Worm (Caenorhabditis elegans) whole organism, L4 larva: ENCODE data around the gene R160.13.

ENCODE experiments used
- D1046.2 ChIP-seq: fragments of 200-800 bp; sonication (Bioruptor generic); IDR thresholded peaks from 2 replicates; pipeline ENCODE4 v1.3.6; 2022; ENCODE audit warnings: missing genetic modification characterization, missing compliant biosample characterization
- F10B5.3 ChIP-seq: sonication (generic microtip); optimal IDR thresholded peaks from 2 replicates; lab custom pipeline; 2016; ENCODE audit warnings: mild to moderate bottlenecking, missing genetic modification characterization, missing compliant biosample characterization
- F26F4.8 ChIP-seq: fragments of 200-800 bp; sonication (Bioruptor generic); conservative IDR thresholded peaks from 2 replicates; pipeline ENCODE4 v1.3.6; 2022; ENCODE audit warnings: missing genetic modification characterization, missing compliant biosample characterization
- F49E8.2 ChIP-seq: sonication (generic microtip); optimal IDR thresholded peaks from 2 replicates; lab custom pipeline; 2016; ENCODE audit warnings: missing compliant biosample characterization, mild to moderate bottlenecking, missing genetic modification characterization, borderline replicate concordance
- R02D3.7 ChIP-seq: fragments of 150-350 bp; sonication (generic microtip); optimal IDR thresholded peaks from 3 replicates; lab custom pipeline; 2014; ENCODE audit warnings: missing biosample characterization, missing genetic modification characterization
- Y105C5A.15 ChIP-seq: fragments of 200-800 bp; sonication (Bioruptor generic); IDR thresholded peaks from 2 replicates; pipeline ENCODE4 v1.3.6; 2022; ENCODE audit warnings: missing genetic modification characterization, missing compliant biosample characterization
- Y48G9A.11 ChIP-seq: fragments of 200-800 bp; sonication (Bioruptor generic); IDR thresholded peaks from 2 replicates; pipeline ENCODE4 v1.3.6; 2022; ENCODE audit warnings: missing genetic modification reagents, missing genetic modification characterization, missing compliant biosample characterization
- Y75B8A.6 ChIP-seq: fragments of 200-800 bp; sonication (Bioruptor generic); IDR thresholded peaks from 2 replicates; pipeline ENCODE4 v1.3.6; 2022; ENCODE audit warnings: missing genetic modification reagents, missing genetic modification characterization, missing compliant biosample characterization
- arid-1 ChIP-seq: fragments of 200-800 bp; sonication (Bioruptor generic); conservative IDR thresholded peaks from 2 replicates; pipeline ENCODE4 v1.3.6; 2022; ENCODE audit warnings: missing genetic modification reagents, missing genetic modification characterization, missing compliant biosample characterization
- ceh-20 ChIP-seq: fragments of 200-800 bp; sonication (Bioruptor generic); IDR thresholded peaks from 2 replicates; pipeline ENCODE4 v1.3.6; 2022; ENCODE audit warnings: missing genetic modification reagents, missing genetic modification characterization, missing compliant biosample characterization
- ceh-28 ChIP-seq: fragments of 150-350 bp; optimal IDR thresholded peaks from 2 replicates; lab custom pipeline; 2014; ENCODE audit warnings: missing biosample characterization, missing genetic modification reagents, missing genetic modification characterization
- ceh-32 ChIP-seq: sonication (generic microtip); optimal IDR thresholded peaks from 2 replicates; lab custom pipeline; 2016; ENCODE audit warnings: mild to moderate bottlenecking, missing genetic modification characterization, missing compliant biosample characterization; ENCODE audit not compliant: poor library complexity
- ceh-62 ChIP-seq: sonication (generic microtip); optimal IDR thresholded peaks from 2 replicates; lab custom pipeline; 2017; ENCODE audit warnings: missing biosample characterization, missing genetic modification characterization
- daf-16 ChIP-seq, 3 experiments: sonication (generic microtip); optimal IDR thresholded peaks; 2 replicates each; lab custom pipeline; 2016 to 2017; ENCODE audit warnings: missing genetic modification characterization in 3 of 3, missing genetic modification reagents in 3 of 3, mild to moderate bottlenecking in 2 of 3, missing compliant biosample characterization in 2 of 3, missing biosample characterization in 1 of 3, moderate library complexity in 1 of 3
- daf-19 ChIP-seq: fragments of 200-800 bp; sonication (Bioruptor generic); conservative IDR thresholded peaks from 2 replicates; pipeline ENCODE4 v1.3.6; 2022; ENCODE audit warnings: missing genetic modification characterization, missing compliant biosample characterization
- dmd-9 ChIP-seq: fragments of 200-800 bp; sonication (Bioruptor generic); IDR thresholded peaks from 2 replicates; pipeline ENCODE4 v1.3.6; 2022; ENCODE audit warnings: missing genetic modification reagents, missing genetic modification characterization, missing compliant biosample characterization
- dpl-1 ChIP-seq: fragments of 150-350 bp; optimal IDR thresholded peaks from 2 replicates; lab custom pipeline; 2014; ENCODE audit warnings: missing biosample characterization, missing genetic modification reagents, missing genetic modification characterization
- duxl-1 ChIP-seq: sonication (generic microtip); optimal IDR thresholded peaks from 2 replicates; lab custom pipeline; 2016; ENCODE audit warnings: mild to moderate bottlenecking, missing genetic modification characterization, moderate library complexity, missing compliant biosample characterization; ENCODE audit not compliant: poor library complexity
- egl-27 ChIP-seq: sonication (generic microtip); optimal IDR thresholded peaks from 3 replicates; lab custom pipeline; 2017; ENCODE audit warnings: missing biosample characterization, missing genetic modification reagents, missing genetic modification characterization
- egl-43 ChIP-seq: fragments of 200-800 bp; sonication (Bioruptor generic); IDR thresholded peaks from 2 replicates; pipeline ENCODE4 v1.3.6; 2022; ENCODE audit warnings: missing genetic modification reagents, missing genetic modification characterization, missing compliant biosample characterization
- fkh-10 ChIP-seq: fragments of 150-350 bp; optimal IDR thresholded peaks from 2 replicates; lab custom pipeline; 2014; ENCODE audit warnings: missing biosample characterization, missing genetic modification reagents, missing genetic modification characterization
- hif-1 ChIP-seq, 2 experiments: sonication (generic microtip); optimal IDR thresholded peaks; 2 replicates each; lab custom pipeline; 2016 to 2017; ENCODE audit warnings: missing compliant biosample characterization in 2 of 2, missing genetic modification characterization in 2 of 2, missing genetic modification reagents in 2 of 2, missing genotype in 2 of 2, mild to moderate bottlenecking in 1 of 2
- hlh-11 ChIP-seq: fragments of 200-800 bp; sonication (Bioruptor generic); optimal IDR thresholded peaks from 2 replicates; lab custom pipeline; 2018; ENCODE audit warnings: mild to moderate bottlenecking, missing genetic modification characterization, missing compliant biosample characterization
- lim-7 ChIP-seq: fragments of 200-800 bp; sonication (Bioruptor generic); IDR thresholded peaks from 2 replicates; pipeline ENCODE4 v1.3.6; 2022; ENCODE audit warnings: missing genetic modification characterization, missing compliant biosample characterization
- lin-1 ChIP-seq: fragments of 200-800 bp; sonication (Bioruptor generic); IDR thresholded peaks from 2 replicates; pipeline ENCODE4 v1.3.6; 2022; ENCODE audit warnings: missing genetic modification reagents, missing genetic modification characterization, missing compliant biosample characterization
- lin-13 ChIP-seq: fragments of 150-350 bp; optimal IDR thresholded peaks from 2 replicates; lab custom pipeline; 2014; ENCODE audit warnings: missing biosample characterization, missing genetic modification reagents, missing genetic modification characterization
- lin-29 ChIP-seq: fragments of 200-800 bp; sonication (Bioruptor generic); IDR thresholded peaks from 2 replicates; pipeline ENCODE4 v1.3.6; 2022; ENCODE audit warnings: missing genetic modification reagents, missing genetic modification characterization, missing compliant biosample characterization
- lin-38 ChIP-seq: fragments of 200-800 bp; sonication (Bioruptor generic); IDR thresholded peaks from 2 replicates; pipeline ENCODE4 v1.3.6; 2022; ENCODE audit warnings: missing genetic modification reagents, missing genetic modification characterization, missing compliant biosample characterization
- lin-39 ChIP-seq: fragments of 150-350 bp; optimal IDR thresholded peaks from 2 replicates; lab custom pipeline; 2014; ENCODE audit warnings: missing biosample characterization, missing genetic modification reagents, missing genetic modification characterization
- lsy-2 ChIP-seq, 2 experiments: fragments of 150-350 bp in 1 of 2; sonication (generic microtip) in 1 of 2; optimal IDR thresholded peaks; 2 replicates each; lab custom pipeline; 2014 to 2017; ENCODE audit warnings: missing biosample characterization in 2 of 2, missing genetic modification characterization in 2 of 2
- madf-9 ChIP-seq: fragments of 200-800 bp; sonication (Bioruptor generic); conservative IDR thresholded peaks from 2 replicates; pipeline ENCODE4 v1.3.6; 2022; ENCODE audit warnings: missing genetic modification reagents, missing genetic modification characterization, missing compliant biosample characterization
- mdl-1 ChIP-seq, 2 experiments: fragments of 150-350 bp in 1 of 2; sonication (generic microtip) in 1 of 2; optimal IDR thresholded peaks; 2 replicates each; lab custom pipeline; 2014 to 2017; ENCODE audit warnings: missing biosample characterization in 2 of 2, missing genetic modification characterization in 2 of 2
- nhr-10 ChIP-seq: fragments of 150-350 bp; optimal IDR thresholded peaks from 2 replicates; lab custom pipeline; 2014; ENCODE audit warnings: missing biosample characterization, missing genetic modification characterization
- nhr-237 ChIP-seq: sonication (generic microtip); optimal IDR thresholded peaks from 2 replicates; lab custom pipeline; 2017; ENCODE audit warnings: missing biosample characterization, missing genetic modification characterization
- nhr-25 ChIP-seq: sonication (generic microtip); optimal IDR thresholded peaks from 2 replicates; lab custom pipeline; 2017; ENCODE audit warnings: missing genetic modification characterization, mild to moderate bottlenecking, missing compliant biosample characterization, antibody characterized with exemption, moderate library complexity, borderline replicate concordance; ENCODE audit not compliant: insufficient read depth
- nhr-48 ChIP-seq: sonication (generic microtip); optimal IDR thresholded peaks from 2 replicates; lab custom pipeline; 2016; ENCODE audit warnings: mild to moderate bottlenecking, missing genetic modification characterization, missing compliant biosample characterization
- pqm-1 ChIP-seq: sonication (generic microtip); optimal IDR thresholded peaks from 2 replicates; lab custom pipeline; 2017; ENCODE audit warnings: missing biosample characterization, missing genetic modification characterization
- rbr-2 ChIP-seq: sonication (generic microtip); optimal IDR thresholded peaks from 2 replicates; lab custom pipeline; 2016; ENCODE audit warnings: missing genotype, missing genetic modification characterization, missing compliant biosample characterization
- set-16 ChIP-seq: fragments of 200-800 bp; sonication (Bioruptor generic); IDR thresholded peaks from 2 replicates; pipeline ENCODE4 v1.3.6; 2022; ENCODE audit warnings: missing genetic modification reagents, missing genetic modification characterization, missing compliant biosample characterization
- skn-1 ChIP-seq: fragments of 150-350 bp; optimal IDR thresholded peaks from 2 replicates; lab custom pipeline; 2014; ENCODE audit warnings: missing biosample characterization, missing genetic modification characterization
- snpc-4 ChIP-seq: fragments of 150-350 bp; optimal IDR thresholded peaks from 2 replicates; lab custom pipeline; 2014; ENCODE audit warnings: missing biosample characterization, missing genetic modification characterization
- spr-3 ChIP-seq: fragments of 200-800 bp; sonication (Bioruptor generic); optimal IDR thresholded peaks from 2 replicates; lab custom pipeline; 2018; ENCODE audit warnings: mild to moderate bottlenecking, missing genetic modification characterization, missing compliant biosample characterization
- tra-1 ChIP-seq: fragments of 200-800 bp; sonication (Bioruptor generic); IDR thresholded peaks from 2 replicates; pipeline ENCODE4 v1.3.6; 2022; ENCODE audit warnings: missing genetic modification reagents, missing genetic modification characterization, missing compliant biosample characterization
- unc-130 ChIP-seq: sonication (generic microtip); optimal IDR thresholded peaks from 2 replicates; lab custom pipeline; 2016; ENCODE audit warnings: missing genetic modification reagents, missing genetic modification characterization, missing compliant biosample characterization
- vab-7 ChIP-seq: fragments of 200-800 bp; sonication (Bioruptor generic); IDR thresholded peaks from 2 replicates; pipeline ENCODE4 v1.3.6; 2022; ENCODE audit warnings: missing genetic modification reagents, missing genetic modification characterization, missing compliant biosample characterization
- zag-1 ChIP-seq: fragments of 150-350 bp; optimal IDR thresholded peaks from 2 replicates; lab custom pipeline; 2014; ENCODE audit warnings: missing biosample characterization, missing genetic modification characterization
- zfp-2 ChIP-seq: sonication (generic microtip); optimal IDR thresholded peaks from 2 replicates; lab custom pipeline; 2016; ENCODE audit warnings: mild to moderate bottlenecking, missing genetic modification characterization, missing compliant biosample characterization
- zfp-3 ChIP-seq: fragments of 200-800 bp; sonication (Bioruptor generic); conservative IDR thresholded peaks from 2 replicates; pipeline ENCODE4 v1.3.6; 2022; ENCODE audit warnings: missing genetic modification reagents, missing genetic modification characterization, missing compliant biosample characterization

Gene R160.13

DNA sequence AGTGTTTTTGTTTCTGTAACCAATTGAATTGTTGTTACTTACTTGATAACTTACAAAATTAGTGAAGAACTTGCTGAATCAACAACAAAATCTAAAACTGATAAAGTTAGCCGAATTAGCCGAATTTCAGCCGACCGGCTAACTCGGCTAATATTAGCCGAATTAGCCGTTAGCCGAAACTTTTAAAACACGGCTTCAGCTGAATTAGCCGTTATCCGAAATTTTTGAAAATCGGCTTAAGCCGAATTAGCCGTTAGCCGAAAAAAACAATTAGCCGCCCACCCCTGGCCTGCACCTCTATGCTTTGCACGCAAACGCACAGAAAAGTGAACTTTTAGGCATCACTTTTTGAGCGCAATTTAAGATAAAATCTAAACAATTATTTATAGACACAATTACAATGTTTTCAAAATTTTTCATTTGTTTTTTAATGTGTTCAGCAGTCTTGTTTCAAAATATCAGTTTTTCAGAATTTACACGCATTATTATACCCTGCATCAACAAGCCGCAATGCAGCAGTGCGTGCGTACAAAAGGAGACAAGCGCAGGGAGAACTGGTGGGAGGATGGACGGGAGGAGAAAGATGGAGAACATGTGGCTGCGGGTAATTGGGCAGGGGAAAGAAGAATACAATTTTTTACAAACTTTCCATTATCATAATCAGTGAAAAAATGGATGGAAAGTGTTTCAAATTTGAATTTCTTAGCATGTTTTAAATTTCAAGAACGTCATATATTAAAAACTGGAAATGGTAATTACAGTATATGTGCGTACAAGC is 23.9 kb upstream of the R160.13 start (continued):
- peak; percentile 65 for TF ChIP-seq spr-3 (GFP tag; lab: Kevin White, UChicago)
- no peak for TF ChIP-seq daf-19 (GFP tag; lab: Robert Waterston, UW)
- TF ChIP-seq daf-16 (GFP tag; optimal IDR thresholded peaks at IDR 0.05; lab: Kevin White, UChicago) = peak; percentile 33 to 89
- TF ChIP-seq daf-16 (tag; optimal IDR thresholded peaks at IDR 0.05; lab: Kevin White, UChicago) = peak; percentile 74
- TF ChIP-seq duxl-1 (tag; lab: Kevin White, UChicago) = peak; percentile 95
- peak; percentile 68; the same call in 1 of the 2 replicates for TF ChIP-seq lin-29 (GFP tag; lab: Robert Waterston, UW)
- TF ChIP-seq nhr-25 (tag; lab: Kevin White, UChicago) = no peak
- TF ChIP-seq nhr-48 (tag; lab: Kevin White, UChicago) = peak; percentile 58
- no peak; the same call in 1 of the 2 replicates for TF ChIP-seq lin-38 (GFP tag; lab: Robert Waterston, UW)
- no peak for TF ChIP-seq R02D3.7 (tag; lab: Kevin White, UChicago)
- no peak for TF ChIP-seq ceh-32 (tag; lab: Kevin White, UChicago)
- no peak for TF ChIP-seq unc-130 (GFP tag; lab: Kevin White, UChicago)
- no peak for TF ChIP-seq F26F4.8
- TF ChIP-seq ceh-62 (tag; lab: Kevin White, UChicago) = no peak
- TF ChIP-seq lim-7 (GFP tag; lab: Robert Waterston, UW) = no peak
- TF ChIP-seq zfp-2 (tag; lab: Kevin White, UChicago) = peak; percentile 12
- TF ChIP-seq nhr-237 (tag; lab: Kevin White, UChicago) = no peak
- no peak for TF ChIP-seq Y48G9A.11 (GFP tag; lab: Robert Waterston, UW)
- TF ChIP-seq dpl-1 (GFP tag; lab: Kevin White, UChicago) = peak; percentile 44
- TF ChIP-seq lin-39 (tag; lab: Kevin White, UChicago) = no peak
- no peak for TF ChIP-seq set-16 (GFP tag; lab: Robert Waterston, UW)
- no peak for TF ChIP-seq tra-1 (GFP tag; lab: Robert Waterston, UW)
- TF ChIP-seq snpc-4 (tag; lab: Kevin White, UChicago) = no peak
- TF ChIP-seq zfp-3 (GFP tag; lab: Robert Waterston, UW) = peak; percentile 55; the same call in 1 of the 2 replicates
- peak in 1 of 2 experiments; percentile 41 for TF ChIP-seq hif-1 (tag; optimal IDR thresholded peaks at IDR 0.05; lab: Kevin White, UChicago)
- no peak for TF ChIP-seq F49E8.2 (tag; lab: Kevin White, UChicago)
- no peak; the same call in 1 of the 2 replicates for TF ChIP-seq lin-1
- TF ChIP-seq hlh-11 (tag; lab: Kevin White, UChicago) = peak; percentile 83
- TF ChIP-seq nhr-10 (tag; lab: Kevin White, UChicago) = peak; percentile 36
- TF ChIP-seq Y105C5A.15 = no peak
- 0 out of 2 replicates have a peak, but pooled peaks have one; percentile 56 for TF ChIP-seq ceh-20
- no peak for TF ChIP-seq vab-7 (GFP tag; lab: Robert Waterston, UW)
- TF ChIP-seq ceh-28 (tag; lab: Kevin White, UChicago) = no peak
- no peak for TF ChIP-seq Y75B8A.6
- peak in 1 of 2 experiments; percentile 83 for TF ChIP-seq lsy-2 (tag; optimal IDR thresholded peaks at IDR 0.05; lab: Kevin White, UChicago)
- peak; percentile 38 for TF ChIP-seq fkh-10 (GFP tag; lab: Kevin White, UChicago)
- no peak for TF ChIP-seq egl-27 (tag; lab: Kevin White, UChicago)
- peak; percentile 50; the same call in 1 of the 2 replicates for TF ChIP-seq madf-9
- TF ChIP-seq zag-1 (tag; lab: Kevin White, UChicago) = no peak
- no peak for TF ChIP-seq egl-43 (GFP tag; lab: Robert Waterston, UW)
- peak; percentile 88 for TF ChIP-seq rbr-2
- TF ChIP-seq D1046.2 (GFP tag; lab: Robert Waterston, UW) = no peak
- no peak for TF ChIP-seq arid-1
- peak; percentile 75 for TF ChIP-seq lin-13 (GFP tag; lab: Kevin White, UChicago)
- TF ChIP-seq skn-1 (tag; lab: Kevin White, UChicago) = no peak
- TF ChIP-seq dmd-9 = 0 out of 2 replicates have a peak, but pooled peaks have one; percentile 36
- TF ChIP-seq F10B5.3 (tag; lab: Kevin White, UChicago) = peak; percentile 80
- TF ChIP-seq pqm-1 (tag; lab: Kevin White, UChicago) = peak; percentile 16
- peak; percentile 0 to 50 for TF ChIP-seq mdl-1 (tag; optimal IDR thresholded peaks at IDR 0.05; lab: Kevin White, UChicago)
